Fruit fly (Drosophila melanogaster): Measurements from ENCODE around the gene Dic1.

Dic1 gene

DNA sequence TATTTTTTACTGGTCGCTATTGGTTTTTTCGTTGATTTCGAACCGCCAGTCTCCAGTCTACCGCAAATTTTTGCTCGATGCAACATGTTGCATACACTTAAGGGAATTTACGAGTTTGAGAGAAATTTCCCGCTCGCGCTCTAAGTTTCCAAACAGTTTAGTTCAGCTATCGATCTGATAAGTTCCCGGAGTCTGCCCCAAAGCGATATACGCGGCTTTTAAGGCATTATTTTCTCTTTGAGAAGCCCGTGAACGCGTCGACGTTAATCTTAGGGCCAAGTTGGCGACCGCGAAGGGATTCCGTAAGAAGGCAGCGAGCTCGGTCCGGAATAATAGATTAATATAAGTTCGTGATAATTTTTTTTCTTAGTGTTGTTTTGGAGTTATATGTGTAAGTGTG lies 10.2 kb downstream of the Dic1 start:
- TF ChIP-seq noc (tag; optimal IDR thresholded peaks at IDR 0.05): no peak

DNA sequence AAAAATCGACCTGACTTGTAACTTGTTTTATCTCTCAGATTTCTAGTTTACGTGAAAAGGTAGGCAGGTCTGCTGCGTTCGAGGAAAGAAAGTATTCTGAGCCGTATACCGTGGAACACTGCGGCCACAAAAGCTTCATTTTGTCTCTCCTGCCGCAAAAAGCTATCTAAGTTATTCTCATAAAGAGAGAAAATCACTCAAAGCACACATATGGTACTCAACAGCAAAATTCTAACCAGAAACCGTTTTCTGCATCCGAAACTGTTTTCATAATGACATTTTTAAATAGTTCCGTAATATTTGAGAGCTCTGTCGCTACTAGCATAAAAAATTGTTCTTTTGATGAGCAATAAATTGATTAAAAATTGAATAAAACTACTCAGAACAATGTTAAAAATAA lies 14.9 kb downstream of the Dic1 start, which contains the start of the genes CG9813 and CG8870:
Gene CG9813, minus strand, starts transcription at position 101 of the 400 bp plus-strand sequence.
Gene CG8870, plus strand, starts transcription at position 168 of the 400 bp plus-strand sequence.
- no peak for TF ChIP-seq noc (tag; optimal IDR thresholded peaks at IDR 0.05)

DNA sequence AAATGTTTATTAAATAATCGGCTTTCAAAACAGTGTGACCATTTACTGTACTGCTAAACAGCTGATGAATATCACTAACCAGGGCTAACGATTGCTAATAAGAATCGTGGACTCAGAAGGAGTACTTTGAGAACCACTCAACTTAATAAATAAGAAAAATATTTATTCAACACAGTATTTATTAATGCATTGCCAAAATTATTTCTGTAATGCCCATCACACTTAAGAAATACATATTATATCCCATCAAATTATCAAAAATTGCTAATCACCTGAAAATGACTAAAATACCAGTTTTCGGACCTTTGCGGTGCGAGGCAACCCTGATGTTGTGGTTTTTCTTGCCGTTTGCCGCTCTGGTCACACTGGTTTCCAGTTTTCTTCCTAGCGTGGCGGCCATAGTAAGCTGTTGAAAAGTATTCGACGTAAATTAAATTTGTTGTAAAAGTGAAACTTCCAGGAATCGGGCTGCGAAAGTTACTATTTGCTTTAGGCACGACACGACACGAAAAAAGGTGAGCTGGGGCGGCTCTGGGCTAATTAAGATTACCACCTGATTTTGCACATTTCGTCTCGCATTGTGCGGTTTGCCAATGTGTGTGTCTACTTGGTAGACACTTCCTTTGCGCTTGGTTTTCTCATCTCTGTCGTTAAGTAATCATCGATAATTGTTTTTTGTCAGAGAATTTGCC lies 17.2 kb downstream of the Dic1 start, which contains the start of the genes mRpS21 and Droj2:
Gene mRpS21, minus strand, starts transcription at position 66 of the 692 bp plus-strand sequence.
Gene Droj2, plus strand, starts transcription at position 363 of the 692 bp plus-strand sequence.
- TF ChIP-seq noc (tag; optimal IDR thresholded peaks at IDR 0.05): peak; percentile 32

DNA sequence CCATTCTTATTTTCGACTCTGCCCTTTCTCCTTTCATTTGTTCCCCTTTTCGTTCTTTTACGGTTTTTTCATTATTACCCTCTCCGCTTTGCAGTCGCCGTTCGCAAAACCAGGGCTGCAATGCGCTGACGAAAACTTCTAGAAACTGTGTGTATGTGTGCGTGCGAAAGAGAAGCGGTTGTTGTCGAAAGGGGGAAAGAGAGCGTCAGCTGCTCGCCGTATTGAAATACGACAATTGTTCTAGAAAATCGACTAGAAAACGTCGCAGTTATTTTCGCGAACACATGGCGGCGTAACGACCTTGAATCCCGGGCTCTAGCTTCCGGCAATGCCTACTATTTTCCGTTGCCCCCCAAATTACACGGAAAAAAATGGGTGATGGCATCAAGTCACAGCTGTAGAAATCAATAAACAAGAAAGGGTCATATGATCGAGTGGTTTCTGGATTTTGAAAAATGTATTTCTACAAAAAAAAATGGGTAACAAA lies 18.0 kb downstream of the Dic1 start:
- TF ChIP-seq noc (tag; optimal IDR thresholded peaks at IDR 0.05): peak; percentile 1

- no peak for TF ChIP-seq noc (tag; optimal IDR thresholded peaks at IDR 0.05)
These were observed 20.4 kb downstream of the Dic1 start for dm6 chr3R:13385105-13385504.

- TF ChIP-seq noc (tag; optimal IDR thresholded peaks at IDR 0.05): no peak
These were observed 23.6 kb downstream of the Dic1 start, which contains the start of gene CG9799 for dm6 chr3R:13388160-13388870. Gene CG9799 (minus strand): TSS chr3R:13388709.

- TF ChIP-seq noc (tag; optimal IDR thresholded peaks at IDR 0.05): no peak
These were observed 25.8 kb downstream of the Dic1 start for dm6 chr3R:13390490-13390889.

DNA sequence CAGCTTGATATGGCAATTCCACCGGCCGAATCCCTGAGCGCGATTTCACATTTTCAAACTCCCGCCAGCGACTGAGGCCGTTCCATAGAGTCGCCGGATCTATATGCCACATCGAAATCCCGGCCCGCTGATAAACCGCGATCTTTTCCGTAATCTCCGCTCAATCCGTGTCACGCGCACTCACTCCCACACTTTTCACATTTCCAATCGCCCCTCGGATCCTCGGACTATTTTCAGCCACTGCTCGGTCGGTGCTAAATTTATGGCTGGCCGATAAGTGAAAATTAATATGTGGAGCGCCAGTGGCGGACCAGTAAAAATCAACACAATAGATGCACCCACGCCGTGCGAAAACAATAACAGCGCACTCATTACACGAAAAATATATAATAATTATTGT lies 28.3 kb downstream of the Dic1 start:
- TF ChIP-seq noc (tag; optimal IDR thresholded peaks at IDR 0.05): no peak

DNA sequence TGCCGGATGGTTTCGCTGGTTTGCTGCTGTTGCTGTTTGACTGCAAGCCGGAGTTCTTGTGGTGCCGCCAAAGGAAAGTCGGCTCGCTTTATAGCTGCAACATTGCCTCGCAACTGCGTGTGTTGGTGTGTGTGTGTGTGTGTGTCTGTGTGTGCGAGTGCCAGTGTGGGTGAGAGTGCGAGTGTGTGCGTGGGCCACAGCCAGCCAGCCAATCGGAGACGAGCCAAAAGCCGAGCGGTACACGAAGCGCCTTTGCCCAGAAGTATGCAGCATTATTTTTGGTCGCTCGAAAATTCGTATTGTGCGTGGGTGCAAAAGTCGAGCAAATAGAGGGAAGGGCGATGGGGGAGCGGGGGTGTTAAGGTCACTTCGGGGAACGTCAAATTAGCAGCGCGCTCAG lies 30.4 kb downstream of the Dic1 start, which contains the start of gene CCHa2:
Gene CCHa2, minus strand, starts transcription at position 65 of the 400 bp plus-strand sequence.
- no peak for TF ChIP-seq noc (tag; optimal IDR thresholded peaks at IDR 0.05)

dm6 chr3R:13397040-13397439 lies 32.3 kb downstream of the Dic1 start, which contains the start of gene CG14374:
Gene CG14374 (minus strand): TSS chr3R:13397140.
- no peak for TF ChIP-seq noc (tag; optimal IDR thresholded peaks at IDR 0.05)

DNA sequence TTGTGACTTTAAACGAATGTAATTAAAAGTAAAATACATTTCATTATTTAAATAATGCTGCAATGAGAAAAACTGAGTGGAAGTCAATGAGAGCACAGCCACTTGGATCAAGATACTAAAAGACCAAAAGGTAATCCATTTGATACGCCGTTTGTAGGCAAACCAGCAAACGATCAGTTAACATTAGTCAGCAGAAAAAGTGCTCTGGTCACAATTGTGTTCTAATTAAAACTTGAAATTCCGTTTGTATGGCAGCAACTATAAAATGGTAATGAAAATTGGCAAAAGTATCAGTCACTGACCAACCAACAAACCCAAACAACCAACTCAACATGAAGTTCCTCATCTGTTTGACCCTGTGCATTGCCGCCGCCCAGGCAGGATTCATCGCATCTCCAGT lies 32.8 kb downstream of the Dic1 start, which contains the start of gene CG14377:
Gene CG14377, plus strand, starts transcription at position 301 of the 400 bp plus-strand sequence.
- TF ChIP-seq noc (tag; optimal IDR thresholded peaks at IDR 0.05): no peak

DNA sequence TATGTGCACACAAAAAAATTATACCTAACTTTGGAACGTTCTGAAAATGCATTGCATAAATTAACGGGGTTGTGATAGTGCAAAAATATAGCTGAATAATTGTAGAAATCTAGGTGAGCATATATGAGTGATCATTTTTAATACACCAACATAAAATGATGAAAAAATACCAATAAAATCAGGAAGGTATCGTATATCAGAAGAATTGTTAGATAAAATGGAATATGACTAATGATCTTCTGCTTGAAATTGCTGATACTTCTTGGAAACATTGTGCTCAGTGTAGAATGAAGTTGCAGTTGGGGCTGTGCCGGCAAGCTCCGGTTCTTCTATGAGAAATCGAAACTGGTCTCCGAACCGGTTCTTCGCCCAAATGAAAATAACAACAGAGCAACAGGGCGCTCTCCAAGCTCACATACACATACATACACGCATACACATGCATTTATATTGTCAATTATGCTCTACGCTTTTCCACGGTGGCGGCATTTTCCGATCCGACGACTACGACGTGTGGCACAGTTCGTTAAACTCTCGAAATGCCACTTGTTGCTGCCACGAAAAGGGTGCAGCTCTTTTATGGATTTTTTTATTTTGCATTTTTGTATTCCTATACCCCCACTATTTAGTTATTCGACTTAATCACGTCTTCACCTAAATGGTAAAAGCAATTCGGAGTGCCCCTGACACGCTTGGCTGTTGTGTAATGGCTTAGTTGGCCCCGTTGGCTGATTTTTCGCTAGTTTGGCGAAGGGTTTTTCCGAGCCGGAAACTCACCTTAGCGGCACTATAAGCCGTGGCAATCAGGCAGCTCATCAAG lies 36.4 kb downstream of the Dic1 start:
- peak; percentile 94 for TF ChIP-seq noc (tag; optimal IDR thresholded peaks at IDR 0.05)

DNA sequence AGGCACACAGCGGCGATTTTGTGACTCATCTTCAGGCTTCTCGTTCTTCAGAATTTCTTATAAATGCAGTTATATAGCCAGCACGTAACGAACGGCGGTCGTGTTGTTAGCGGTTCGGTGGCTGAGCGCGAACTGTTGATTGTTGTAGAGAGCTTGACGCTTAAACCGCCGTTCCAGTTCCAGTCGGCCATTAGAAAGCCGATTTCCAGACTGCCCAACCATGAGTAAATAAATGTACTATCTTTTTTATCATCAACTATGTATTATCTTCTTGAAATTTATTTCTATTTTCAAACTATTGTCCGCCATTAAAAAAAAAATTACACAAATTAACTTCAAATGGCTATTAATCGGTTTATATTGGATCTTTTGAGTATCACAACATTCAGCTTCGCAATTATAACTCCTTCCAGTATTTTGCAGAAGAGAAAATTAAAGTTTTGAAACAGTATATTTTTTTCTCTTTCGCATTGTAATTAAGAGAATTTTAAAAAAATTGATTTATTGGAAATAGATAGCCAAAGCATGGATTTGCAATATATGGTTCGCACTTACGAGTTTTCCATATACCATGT lies 37.1 kb downstream of the Dic1 start, which contains the start of gene GILT1:
Gene GILT1, minus strand, starts transcription at position 141 of the 575 bp plus-strand sequence.
- TF ChIP-seq noc (tag; optimal IDR thresholded peaks at IDR 0.05): no peak

dm6 chr3R:13403032-13403459 lies 38.3 kb downstream of the Dic1 start, which contains the start of gene Dpm3:
Gene Dpm3 (minus strand): TSS chr3R:13403051.
- TF ChIP-seq noc (tag; optimal IDR thresholded peaks at IDR 0.05): no peak

DNA sequence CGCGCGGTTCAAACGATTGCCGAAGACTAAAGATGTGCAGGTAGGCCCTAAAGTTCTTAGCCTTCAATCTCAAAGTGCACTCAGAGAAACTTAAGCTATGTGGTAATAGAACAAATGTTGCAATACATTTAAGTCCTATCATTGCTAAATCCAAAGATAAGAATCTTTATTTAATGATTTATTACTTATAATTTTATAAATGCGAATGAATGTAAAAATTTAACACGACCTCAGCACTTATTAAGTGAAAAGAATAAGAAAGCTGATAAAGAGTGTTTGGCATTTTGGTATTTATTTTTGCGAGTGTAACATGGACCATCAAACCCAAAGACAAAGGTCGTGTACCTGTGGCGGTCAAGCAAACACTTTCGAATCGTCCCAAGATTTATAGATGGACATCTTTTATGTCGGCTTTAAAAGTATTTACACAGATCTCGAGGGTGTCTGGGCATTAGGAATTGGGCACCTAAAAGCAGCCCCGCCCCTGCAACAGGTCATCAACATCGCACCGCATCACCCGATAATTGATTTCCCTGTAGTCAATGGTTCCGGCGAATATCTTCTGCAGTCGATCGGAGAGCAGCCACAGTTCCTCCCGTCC lies 40.2 kb downstream of the Dic1 start, which contains the start of gene yellow-e3:
Gene yellow-e3, minus strand, starts transcription at position 30 of the 601 bp plus-strand sequence.
- TF ChIP-seq noc (tag; optimal IDR thresholded peaks at IDR 0.05): no peak
